Worm (Caenorhabditis elegans): Measurements from ENCODE around the gene srd-41.

The srd-41 gene

ce11 chrX:12331795-12332194 lies 5.3 kb downstream of the srd-41 start, which contains the start of gene srd-46:
srd-46 (plus strand) TSS chrX:12332095.
- TF ChIP-seq sea-1 (GFP tag; conservative IDR thresholded peaks at IDR 0.05) (no peak), ets-7 (tag; optimal IDR thresholded peaks at IDR 0.05) (no peak), hnd-1 (tag; optimal IDR thresholded peaks at IDR 0.05) (no peak), ceh-36 (tag; optimal IDR thresholded peaks at IDR 0.05) (no peak), aly-1 (tag; optimal IDR thresholded peaks at IDR 0.05) (no peak), ama-1 (optimal IDR thresholded peaks at IDR 0.05) (no peak), tra-4 (tag; optimal IDR thresholded peaks at IDR 0.05) (no peak), ceh-13 (GFP tag; optimal IDR thresholded peaks at IDR 0.05) (no peak), tbx-11 (GFP tag; IDR thresholded peaks at IDR 0.05) (no peak), scrt-1 (GFP tag; IDR thresholded peaks at IDR 0.05) (no peak), flt-1 (GFP tag; IDR thresholded peaks at IDR 0.05) (no peak)

ce11 chrX:12333479-12333878 lies 7.0 kb downstream of the srd-41 start, which contains the start of gene srd-47:
srd-47 (plus strand) TSS chrX:12333642.
- TF ChIP-seq hmg-4 (GFP tag; optimal IDR thresholded peaks at IDR 0.05) (no peak), tbx-37 (GFP tag; conservative IDR thresholded peaks at IDR 0.05) (no peak), scrt-1 (GFP tag; IDR thresholded peaks at IDR 0.05) (no peak), pes-1 (GFP tag; IDR thresholded peaks at IDR 0.05) (no peak), F13C5.2 (tag; optimal IDR thresholded peaks at IDR 0.05) (no peak), aly-1 (tag; optimal IDR thresholded peaks at IDR 0.05) (no peak), ets-7 (tag; optimal IDR thresholded peaks at IDR 0.05) (no peak), ceh-36 (tag; optimal IDR thresholded peaks at IDR 0.05) (no peak), ceh-13 (GFP tag; optimal IDR thresholded peaks at IDR 0.05) (no peak), ama-1 (optimal IDR thresholded peaks at IDR 0.05) (no peak), tra-4 (tag; optimal IDR thresholded peaks at IDR 0.05) (no peak)

ce11 chrX:12335808-12336207 lies 9.3 kb downstream of the srd-41 start, which contains the start of gene srd-48:
srd-48 (plus strand) TSS chrX:12336108.
- TF ChIP-seq sea-1 (GFP tag; conservative IDR thresholded peaks at IDR 0.05): no peak
- no peak for TF ChIP-seq flt-1 (GFP tag; IDR thresholded peaks at IDR 0.05)
- TF ChIP-seq hmg-4 (GFP tag; optimal IDR thresholded peaks at IDR 0.05): no peak
- TF ChIP-seq hnd-1 (tag; optimal IDR thresholded peaks at IDR 0.05): no peak
- TF ChIP-seq ceh-36 (tag; optimal IDR thresholded peaks at IDR 0.05): no peak
- no peak for TF ChIP-seq B0310.2 (tag; optimal IDR thresholded peaks at IDR 0.05)
- TF ChIP-seq hmbx-1 (tag; optimal IDR thresholded peaks at IDR 0.05): no peak
- no peak for TF ChIP-seq tbx-11 (GFP tag; IDR thresholded peaks at IDR 0.05)
- no peak for TF ChIP-seq ama-1 (optimal IDR thresholded peaks at IDR 0.05)
- no peak for TF ChIP-seq ceh-13 (GFP tag; optimal IDR thresholded peaks at IDR 0.05)
- TF ChIP-seq pes-1 (GFP tag; IDR thresholded peaks at IDR 0.05): no peak
- no peak for TF ChIP-seq aly-1 (tag; optimal IDR thresholded peaks at IDR 0.05)
- TF ChIP-seq F13C5.2 (tag; optimal IDR thresholded peaks at IDR 0.05): no peak
- TF ChIP-seq tra-4 (tag; optimal IDR thresholded peaks at IDR 0.05): no peak

ce11 chrX:12337846-12338490 lies 11.4 kb downstream of the srd-41 start, which contains the start of gene srd-44:
srd-44 (plus strand) TSS chrX:12338440.
- peak; percentile 20 for TF ChIP-seq B0310.2 (tag; optimal IDR thresholded peaks at IDR 0.05)
- TF ChIP-seq pes-1 (GFP tag; IDR thresholded peaks at IDR 0.05): no peak; the same call in 1 of the 2 replicates
- no peak for TF ChIP-seq ceh-36 (tag; optimal IDR thresholded peaks at IDR 0.05)
- TF ChIP-seq tbx-37 (GFP tag; conservative IDR thresholded peaks at IDR 0.05): 0 out of 2 replicates have a peak, but pooled peaks have one; percentile 47
- TF ChIP-seq ceh-13 (GFP tag; optimal IDR thresholded peaks at IDR 0.05): peak; percentile 57
- no peak for TF ChIP-seq tra-4 (tag; optimal IDR thresholded peaks at IDR 0.05)
- no peak for TF ChIP-seq sea-1 (GFP tag; conservative IDR thresholded peaks at IDR 0.05)
- peak; percentile 38 for TF ChIP-seq hmbx-1 (tag; optimal IDR thresholded peaks at IDR 0.05)
- no peak; the same call in none of the 2 replicates for TF ChIP-seq flt-1 (GFP tag; IDR thresholded peaks at IDR 0.05)
- no peak for TF ChIP-seq aly-1 (tag; optimal IDR thresholded peaks at IDR 0.05)
- TF ChIP-seq tbx-11 (GFP tag; IDR thresholded peaks at IDR 0.05): peak; percentile 61
- TF ChIP-seq F13C5.2 (tag; optimal IDR thresholded peaks at IDR 0.05): peak; percentile 52
- no peak for TF ChIP-seq ama-1 (optimal IDR thresholded peaks at IDR 0.05)
- TF ChIP-seq hnd-1 (tag; optimal IDR thresholded peaks at IDR 0.05): peak; percentile 27
- 0 out of 2 replicates have a peak, but pooled peaks have one; percentile 70 for TF ChIP-seq scrt-1 (GFP tag; IDR thresholded peaks at IDR 0.05)
- no peak for TF ChIP-seq ets-7 (tag; optimal IDR thresholded peaks at IDR 0.05)
- no peak for TF ChIP-seq hmg-4 (GFP tag; optimal IDR thresholded peaks at IDR 0.05)

ce11 chrX:12341338-12341737 lies 14.8 kb downstream of the srd-41 start, which contains the start of gene zig-2:
zig-2 (minus strand) TSS chrX:12341438.
- no peak for TF ChIP-seq tra-4 (tag; optimal IDR thresholded peaks at IDR 0.05)
- TF ChIP-seq ets-7 (tag; optimal IDR thresholded peaks at IDR 0.05): no peak
- no peak for TF ChIP-seq hnd-1 (tag; optimal IDR thresholded peaks at IDR 0.05)
- no peak for TF ChIP-seq scrt-1 (GFP tag; IDR thresholded peaks at IDR 0.05)
- TF ChIP-seq flt-1 (GFP tag; IDR thresholded peaks at IDR 0.05): no peak
- no peak for TF ChIP-seq hmbx-1 (tag; optimal IDR thresholded peaks at IDR 0.05)

- TF ChIP-seq F13C5.2 (tag; optimal IDR thresholded peaks at IDR 0.05) (no peak), hnd-1 (tag; optimal IDR thresholded peaks at IDR 0.05) (no peak), flt-1 (GFP tag; IDR thresholded peaks at IDR 0.05) (no peak), hmg-4 (GFP tag; optimal IDR thresholded peaks at IDR 0.05) (no peak), tra-4 (tag; optimal IDR thresholded peaks at IDR 0.05) (no peak), tbx-37 (GFP tag; conservative IDR thresholded peaks at IDR 0.05) (no peak), ets-7 (tag; optimal IDR thresholded peaks at IDR 0.05) (no peak)
Observed at ce11 chrX:12343279-12343678, 16.8 kb downstream of the srd-41 start, which contains the start of the genes nspc-9 and nspc-10. nspc-9 (minus strand) TSS chrX:12343379. nspc-10 (plus strand) TSS chrX:12343609.

ce11 chrX:12346729-12347128 lies 20.2 kb downstream of the srd-41 start, which contains the start of gene F42F12.11:
F42F12.11 (plus strand) TSS chrX:12347029.
- TF ChIP-seq ama-1 (optimal IDR thresholded peaks at IDR 0.05) (no peak), pes-1 (GFP tag; IDR thresholded peaks at IDR 0.05) (no peak), flt-1 (GFP tag; IDR thresholded peaks at IDR 0.05) (no peak), ets-7 (tag; optimal IDR thresholded peaks at IDR 0.05) (no peak), tbx-37 (GFP tag; conservative IDR thresholded peaks at IDR 0.05) (no peak), B0310.2 (tag; optimal IDR thresholded peaks at IDR 0.05) (no peak)
